Fruit fly (Drosophila melanogaster) whole organism, embryonic: ENCODE measurements around the gene CG31792.

ENCODE experiments used
- Atf3 ChIP-seq: fragments of 200-800 bp; sonication (Bioruptor generic); optimal IDR thresholded peaks from 3 replicates; lab custom pipeline; 2016; ENCODE audit warnings: missing biosample characterization, missing genetic modification characterization
- CG10274 ChIP-seq: fragments of 200-800 bp; sonication (Bioruptor generic); optimal IDR thresholded peaks from 3 replicates; lab custom pipeline; 2017; ENCODE audit warnings: missing biosample characterization, mild to moderate bottlenecking, missing genetic modification characterization
- CG11247 ChIP-seq: fragments of 200-800 bp; sonication (Bioruptor generic); IDR thresholded peaks from 2 replicates; pipeline ENCODE4 v1.3.6; 2022; ENCODE audit warnings: missing biosample characterization, missing genetic modification characterization
- CG11398 ChIP-seq: fragments of 200-800 bp; sonication (Bioruptor generic); optimal IDR thresholded peaks from 2 replicates; lab custom pipeline; 2016; ENCODE audit warnings: missing biosample characterization, missing genetic modification characterization
- CG1233 ChIP-seq: fragments of 200-800 bp; sonication (Bioruptor generic); optimal IDR thresholded peaks from 4 replicates; lab custom pipeline; 2018; ENCODE audit warnings: missing biosample characterization, mild to moderate bottlenecking, missing genetic modification characterization
- CG15073 ChIP-seq: fragments of 200-800 bp; sonication (Bioruptor generic); optimal IDR thresholded peaks from 2 replicates; lab custom pipeline; 2016; ENCODE audit warnings: missing biosample characterization, missing genetic modification characterization
- CG17186 ChIP-seq: fragments of 200-800 bp; sonication (Bioruptor generic); optimal IDR thresholded peaks from 3 replicates; lab custom pipeline; 2017; ENCODE audit warnings: missing biosample characterization, missing genetic modification reagents, missing genetic modification characterization
- CG1792 ChIP-seq: fragments of 200-800 bp; sonication (Bioruptor generic); optimal IDR thresholded peaks from 2 replicates; lab custom pipeline; 2016; ENCODE audit warnings: missing biosample characterization, missing genetic modification characterization
- CG18476 ChIP-seq: fragments of 200-800 bp; sonication (Bioruptor generic); optimal IDR thresholded peaks from 2 replicates; lab custom pipeline; 2016; ENCODE audit warnings: missing biosample characterization, mild to moderate bottlenecking, missing genetic modification characterization
- CG18764 ChIP-seq: fragments of 200-800 bp; sonication (Bioruptor generic); optimal IDR thresholded peaks from 3 replicates; lab custom pipeline; 2016; ENCODE audit warnings: missing biosample characterization, missing genetic modification characterization
- CG31441 ChIP-seq: fragments of 200-800 bp; sonication (Bioruptor generic); IDR thresholded peaks from 2 replicates; pipeline ENCODE4 v1.3.6; 2022; ENCODE audit warnings: missing biosample characterization, missing genetic modification characterization
- CG32532 ChIP-seq: fragments of 200-800 bp; sonication (Bioruptor generic); IDR thresholded peaks from 2 replicates; pipeline ENCODE4 v1.3.6; 2022; ENCODE audit warnings: missing biosample characterization, missing genetic modification characterization
- CG32767 ChIP-seq: fragments of 200-800 bp; sonication (Bioruptor generic); IDR thresholded peaks from 2 replicates; pipeline ENCODE4 v1.3.6; 2022; ENCODE audit warnings: missing biosample characterization, missing genetic modification characterization
- CG34224 ChIP-seq: fragments of 200-800 bp; sonication (Bioruptor generic); IDR thresholded peaks from 3 replicates; pipeline ENCODE4 v1.3.6; 2022; ENCODE audit warnings: missing biosample characterization, missing genetic modification characterization; ENCODE audit not compliant: partially characterized antibody
- CG34422 ChIP-seq: fragments of 200-800 bp; sonication (Bioruptor generic); IDR thresholded peaks from 3 replicates; pipeline ENCODE4 v1.3.6; 2022; ENCODE audit warnings: missing biosample characterization, missing genetic modification characterization
- CG4707 ChIP-seq: fragments of 200-800 bp; sonication (Bioruptor generic); optimal IDR thresholded peaks from 2 replicates; lab custom pipeline; 2018; ENCODE audit warnings: missing biosample characterization, mild to moderate bottlenecking, missing genetic modification characterization, moderate library complexity
- CG6689 ChIP-seq: fragments of 200-800 bp; sonication (Bioruptor generic); IDR thresholded peaks from 2 replicates; pipeline ENCODE4 v1.3.6; 2022; ENCODE audit warnings: missing biosample characterization, missing genetic modification characterization
- CG7786 ChIP-seq: fragments of 200-800 bp; sonication (Bioruptor generic); optimal IDR thresholded peaks from 2 replicates; lab custom pipeline; 2016; ENCODE audit warnings: missing biosample characterization, missing genetic modification characterization
- CG7963 ChIP-seq: fragments of 200-800 bp; sonication (Bioruptor generic); IDR thresholded peaks from 3 replicates; pipeline ENCODE4 v1.3.6; 2022; ENCODE audit warnings: missing biosample characterization, missing genetic modification characterization; ENCODE audit not compliant: partially characterized antibody
- CG8359 ChIP-seq: fragments of 200-800 bp; sonication (Bioruptor generic); optimal IDR thresholded peaks from 2 replicates; lab custom pipeline; 2017; ENCODE audit warnings: missing biosample characterization, mild to moderate bottlenecking, missing genetic modification characterization, borderline replicate concordance
- Camta ChIP-seq: fragments of 200-800 bp; sonication (Bioruptor generic); optimal IDR thresholded peaks from 2 replicates; lab custom pipeline; 2016; ENCODE audit warnings: missing biosample characterization, missing genetic modification characterization
- CkIIα-i1 ChIP-seq: fragments of 200-800 bp; sonication (Bioruptor generic); IDR thresholded peaks from 2 replicates; pipeline ENCODE4 v1.3.6; 2022; ENCODE audit warnings: missing biosample characterization, missing genetic modification characterization
- Dbx ChIP-seq: fragments of 200-800 bp; sonication (Bioruptor generic); IDR thresholded peaks from 3 replicates; pipeline ENCODE4 v1.3.6; 2022; ENCODE audit warnings: missing biosample characterization, missing genetic modification characterization
- Dfd ChIP-seq, 2 experiments: fragments of >200 bp; optimal IDR thresholded peaks; 2 replicates each; lab custom pipeline; 2017; ENCODE audit warnings: missing biosample characterization in 2 of 2, missing genetic modification characterization in 2 of 2
- Fer2 ChIP-seq: fragments of 200-800 bp; sonication (Bioruptor generic); optimal IDR thresholded peaks from 2 replicates; lab custom pipeline; 2018; ENCODE audit warnings: missing biosample characterization, mild to moderate bottlenecking, missing genetic modification characterization, moderate library complexity
- Hmx ChIP-seq: fragments of 200-800 bp; sonication (Bioruptor generic); optimal IDR thresholded peaks from 2 replicates; lab custom pipeline; 2016; ENCODE audit warnings: missing biosample characterization, missing genetic modification characterization
- NFAT ChIP-seq: fragments of 200-800 bp; sonication (Bioruptor generic); IDR thresholded peaks from 2 replicates; pipeline ENCODE4 v1.3.6; 2022; ENCODE audit warnings: missing biosample characterization, missing genetic modification characterization
- Nf-YC ChIP-seq: fragments of 200-800 bp; optimal IDR thresholded peaks from 3 replicates; lab custom pipeline; 2019; ENCODE audit warnings: missing biosample characterization, mild to moderate bottlenecking, missing genetic modification characterization, moderate library complexity
- Sox102F ChIP-seq: fragments of 200-800 bp; sonication (Bioruptor generic); optimal IDR thresholded peaks from 2 replicates; lab custom pipeline; 2018; ENCODE audit warnings: missing biosample characterization, mild to moderate bottlenecking, missing genetic modification characterization, moderate library complexity
- TFAM ChIP-seq: fragments of 200-800 bp; sonication (Bioruptor generic); optimal IDR thresholded peaks from 2 replicates; lab custom pipeline; 2017; ENCODE audit warnings: missing biosample characterization, missing genetic modification characterization, inconsistent platforms
- Vsx1 ChIP-seq: fragments of 200-800 bp; sonication (Bioruptor generic); optimal IDR thresholded peaks from 2 replicates; lab custom pipeline; 2017; ENCODE audit warnings: missing biosample characterization, mild to moderate bottlenecking, missing genetic modification characterization, missing genetic modification reagents
- ase ChIP-seq: fragments of 200-800 bp; sonication (Bioruptor generic); IDR thresholded peaks from 3 replicates; pipeline ENCODE4 v1.3.6; 2022; ENCODE audit warnings: missing biosample characterization, missing genetic modification characterization
- bbx ChIP-seq: fragments of 200-800 bp; sonication (Bioruptor generic); IDR thresholded peaks from 2 replicates; pipeline ENCODE4 v1.3.6; 2022; ENCODE audit warnings: missing biosample characterization, missing genetic modification characterization; ENCODE audit not compliant: partially characterized antibody
- caup ChIP-seq: fragments of 200-800 bp; sonication (Bioruptor generic); optimal IDR thresholded peaks from 3 replicates; lab custom pipeline; 2017; ENCODE audit warnings: missing biosample characterization, mild to moderate bottlenecking, missing genetic modification characterization, moderate library complexity; ENCODE audit not compliant: severe bottlenecking
- corto ChIP-seq: fragments of 200-800 bp; sonication (Bioruptor generic); optimal IDR thresholded peaks from 2 replicates; lab custom pipeline; 2016; ENCODE audit warnings: missing biosample characterization, mild to moderate bottlenecking, missing genetic modification characterization, moderate library complexity
- dysf ChIP-seq: fragments of 200-800 bp; sonication (Bioruptor generic); IDR thresholded peaks from 3 replicates; pipeline ENCODE4 v1.3.6; 2022; ENCODE audit warnings: missing biosample characterization, missing genetic modification characterization
- ems ChIP-seq: fragments of 200-800 bp; sonication (Bioruptor generic); optimal IDR thresholded peaks from 3 replicates; lab custom pipeline; 2016; ENCODE audit warnings: missing biosample characterization, missing genetic modification characterization
- gsb ChIP-seq: fragments of 200-800 bp; sonication (Bioruptor generic); IDR thresholded peaks from 2 replicates; pipeline ENCODE4 v1.3.6; 2022; ENCODE audit warnings: missing biosample characterization, missing genetic modification characterization
- jing ChIP-seq: fragments of 200-800 bp; sonication (Bioruptor generic); optimal IDR thresholded peaks from 2 replicates; lab custom pipeline; 2018; ENCODE audit warnings: missing biosample characterization, mild to moderate bottlenecking, missing genetic modification characterization
- jumu ChIP-seq: fragments of 200-800 bp; sonication (Bioruptor generic); optimal IDR thresholded peaks from 3 replicates; lab custom pipeline; 2016; ENCODE audit warnings: missing biosample characterization, missing genetic modification characterization
- pan ChIP-seq, 4 experiments: fragments of >200 bp in 3 of 4; fragments of 200-800 bp in 1 of 4; sonication (Bioruptor generic) in 1 of 4; optimal IDR thresholded peaks in 3 of 4; IDR thresholded peaks in 1 of 4; 2 replicates each; pipeline versions ENCODE4 v1.3.6 to Lab custom; 2017 to 2022; ENCODE audit warnings: missing biosample characterization in 2 of 4, missing genetic modification characterization in 2 of 4, mixed read lengths in 1 of 4
- pita ChIP-seq: fragments of 200-800 bp; sonication (Bioruptor generic); optimal IDR thresholded peaks from 2 replicates; lab custom pipeline; 2017; ENCODE audit warnings: missing biosample characterization, mild to moderate bottlenecking, missing genetic modification characterization
- sisA ChIP-seq: fragments of 200-800 bp; sonication (Bioruptor generic); IDR thresholded peaks from 2 replicates; pipeline ENCODE4 v1.3.6; 2022; ENCODE audit warnings: missing biosample characterization, missing genetic modification characterization
- stc ChIP-seq: fragments of 200-800 bp; sonication (Bioruptor generic); IDR thresholded peaks from 2 replicates; pipeline ENCODE4 v1.3.6; 2022; ENCODE audit warnings: missing biosample characterization, missing genetic modification characterization
- tna ChIP-seq: fragments of 200-800 bp; sonication (Bioruptor generic); IDR thresholded peaks from 2 replicates; pipeline ENCODE4 v1.3.6; 2022; ENCODE audit warnings: missing biosample characterization, missing genetic modification characterization; ENCODE audit not compliant: partially characterized antibody
- wor ChIP-seq: fragments of 200-800 bp; sonication (Bioruptor generic); IDR thresholded peaks from 2 replicates; pipeline ENCODE4 v1.3.6; 2022; ENCODE audit warnings: missing biosample characterization, missing genetic modification characterization
- yki ChIP-seq: fragments of >200 bp; optimal IDR thresholded peaks from 3 replicates; lab custom pipeline; 2018
- zfh1 ChIP-seq: fragments of 200-800 bp; sonication (Bioruptor generic); IDR thresholded peaks from 3 replicates; pipeline ENCODE4 v1.3.6; 2022; ENCODE audit warnings: missing biosample characterization, missing genetic modification characterization

Gene CG31792

dm6 chr2L:19021278-19022220 lies 24.3 kb downstream of the CG31792 start (continued):
- TF ChIP-seq stc (GFP tag; lab: Robert Waterston, UW) (0 out of 2 replicates have a peak, but pooled peaks have one; percentile 39), tna (GFP tag; lab: Robert Waterston, UW) (no peak), NFAT (GFP tag; lab: Robert Waterston, UW) (0 out of 2 replicates have a peak, but pooled peaks have one; percentile 21), Dbx (GFP tag; lab: Robert Waterston, UW) (peak; percentile 69; the same call in 2 of the 3 replicates), yki (lab: Kevin White, UChicago) (no peak), CG11247 (GFP tag; lab: Robert Waterston, UW) (peak; percentile 66), CG6689 (GFP tag; lab: Robert Waterston, UW) (peak; percentile 71), CG1792 (GFP tag; lab: Kevin White, UChicago) (no peak), ase (no peak), CG32767 (GFP tag; lab: Robert Waterston, UW) (peak; percentile 74; the same call in 1 of the 2 replicates), Dfd (GFP tag; optimal IDR thresholded peaks at IDR 0.05; lab: Kevin White, UChicago) (no peak), TFAM (no peak), CG7963 (GFP tag; lab: Robert Waterston, UW) (no peak), CG1233 (GFP tag; lab: Kevin White, UChicago) (peak; percentile 65), gsb (GFP tag; lab: Robert Waterston, UW) (0 out of 2 replicates have a peak, but pooled peaks have one; percentile 35), zfh1 (GFP tag; lab: Robert Waterston, UW) (peak; percentile 88), ems (peak; percentile 43), jumu (GFP tag; lab: Kevin White, UChicago) (peak; percentile 37), sisA (GFP tag; lab: Robert Waterston, UW) (peak; percentile 49), CG10274 (GFP tag; lab: Kevin White, UChicago) (peak; percentile 11), jing (GFP tag; lab: Kevin White, UChicago) (peak; percentile 43), Vsx1 (peak; percentile 62), CkIIα-i1 (GFP tag; lab: Robert Waterston, UW) (no peak), CG32532 (GFP tag; lab: Robert Waterston, UW) (peak; percentile 52), Hmx (GFP tag; lab: Kevin White, UChicago) (no peak), CG18476 (peak; percentile 39), Camta (no peak), wor (GFP tag; lab: Robert Waterston, UW) (peak; percentile 69), bbx (GFP tag; lab: Robert Waterston, UW) (no peak), CG34224 (no peak), dysf (GFP tag; lab: Robert Waterston, UW) (peak; percentile 87), CG7786 (GFP tag; lab: Kevin White, UChicago) (no peak), corto (peak; percentile 56), pita (GFP tag; lab: Kevin White, UChicago) (no peak), Fer2 (tag; lab: Kevin White, UChicago) (peak; percentile 41), CG34422 (0 out of 3 replicates have a peak, but pooled peaks have one; percentile 22), CG4707 (GFP tag; lab: Kevin White, UChicago) (peak; percentile 24), CG15073 (GFP tag; lab: Kevin White, UChicago) (peak; percentile 4), Atf3 (GFP tag; lab: Kevin White, UChicago) (no peak), CG17186 (GFP tag; lab: Kevin White, UChicago) (no peak), caup (peak; percentile 74), CG18764 (peak; percentile 34), Sox102F (peak; percentile 84), CG8359 (GFP tag; lab: Kevin White, UChicago) (peak; percentile 28), Nf-YC (peak; percentile 71), CG31441 (GFP tag; lab: Robert Waterston, UW) (peak; percentile 85), pan (optimal IDR thresholded peaks at IDR 0.05; lab: Kevin White, UChicago) (no peak), pan (GFP tag; optimal IDR thresholded peaks at IDR 0.05 in 1 of 2, IDR thresholded peaks at IDR 0.05 in 1 of 2) (peak in 1 of 2 experiments; percentile 66), CG11398 (GFP tag; lab: Kevin White, UChicago) (no peak)
